Fruit fly (Drosophila melanogaster) ovary, adult (tissue): Measurements from ENCODE around the gene Cpr66D.

Experiments
- CG17801 ChIP-seq: fragments of 200-800 bp; optimal IDR thresholded peaks from 2 replicates; lab custom pipeline; 2019; ENCODE audit warnings: missing biosample characterization, mild to moderate bottlenecking, missing genetic modification characterization, moderate library complexity; ENCODE audit not compliant: partially characterized antibody

The Cpr66D gene

dm6 chr3L:8640139-8640538 is at the start of gene Cpr66D:
TSS of gene Cpr66D (plus strand) at chr3L:8640439.
- no peak for TF ChIP-seq CG17801 (GFP tag; lab: Kevin White, UChicago)

dm6 chr3L:8600752-8601433 is 39.3 kb upstream of the Cpr66D start, which contains the start of the genes Nelf-E and RpL14:
TSS of gene Nelf-E (minus strand) at chr3L:8600879.
TSS of gene RpL14 (plus strand) at chr3L:8601006.
- TF ChIP-seq CG17801 (GFP tag; lab: Kevin White, UChicago), result peak; percentile 94

dm6 chr3L:8603880-8604692 is 36.2 kb upstream of the Cpr66D start, which contains the start of the genes CG5989 and CG6282:
TSS of gene CG5989 (minus strand) at chr3L:8604149.
TSS of gene CG6282 (plus strand) at chr3L:8604657.
- TF ChIP-seq CG17801 (GFP tag; lab: Kevin White, UChicago), result no peak

- no peak for TF ChIP-seq CG17801 (GFP tag; lab: Kevin White, UChicago)
Observed at dm6 chr3L:8607449-8607848, 32.8 kb upstream of the Cpr66D start.

- TF ChIP-seq CG17801 (GFP tag; lab: Kevin White, UChicago), result no peak
Observed at dm6 chr3L:8616935-8617334, 23.3 kb upstream of the Cpr66D start, which contains the start of gene S-Lap1. TSS of gene S-Lap1 (plus strand) at chr3L:8617235.

dm6 chr3L:8619588-8619987 is 20.7 kb upstream of the Cpr66D start, which contains the start of gene S-Lap2:
TSS of gene S-Lap2 (plus strand) at chr3L:8619888.
- TF ChIP-seq CG17801 (GFP tag; lab: Kevin White, UChicago), result no peak

dm6 chr3L:8621465-8621864 is 18.8 kb upstream of the Cpr66D start:
- no peak for TF ChIP-seq CG17801 (GFP tag; lab: Kevin White, UChicago)

- no peak for TF ChIP-seq CG17801 (GFP tag; lab: Kevin White, UChicago)
Observed at dm6 chr3L:8623702-8624421, 16.4 kb upstream of the Cpr66D start, which contains the start of the genes GAPsec and Zasp66. TSS of gene GAPsec (minus strand) at chr3L:8623901. TSS of gene Zasp66 (plus strand) at chr3L:8624371.

dm6 chr3L:8627839-8628827 is 12.1 kb upstream of the Cpr66D start:
- no peak for TF ChIP-seq CG17801 (GFP tag; lab: Kevin White, UChicago)

- no peak for TF ChIP-seq CG17801 (GFP tag; lab: Kevin White, UChicago)
Observed at dm6 chr3L:8628964-8629363, 11.3 kb upstream of the Cpr66D start.

- no peak for TF ChIP-seq CG17801 (GFP tag; lab: Kevin White, UChicago)
Observed at dm6 chr3L:8629701-8630343, 10.4 kb upstream of the Cpr66D start.

- no peak for TF ChIP-seq CG17801 (GFP tag; lab: Kevin White, UChicago)
Observed at dm6 chr3L:8633614-8634325, 6.5 kb upstream of the Cpr66D start, which contains the start of gene Cdc6. TSS of gene Cdc6 (minus strand) at chr3L:8634069.
